Worm (Caenorhabditis elegans): ENCODE results near the gene srbc-16.

Gene srbc-16

ce11 chrV:2215352-2215751, 33.5 kb downstream of the srbc-16 start, which contains the start of gene nstp-8:
TSS of gene nstp-8 (plus strand) at chrV:2215652.
- no peak for TF ChIP-seq lin-15B (tag; optimal IDR thresholded peaks at IDR 0.05)
- TF ChIP-seq blmp-1 (tag; optimal IDR thresholded peaks at IDR 0.05) = peak; percentile 30

- no peak for TF ChIP-seq tlp-1 (tag; optimal IDR thresholded peaks at IDR 0.05)
- no peak for TF ChIP-seq egl-27 (tag; optimal IDR thresholded peaks at IDR 0.05)
- TF ChIP-seq xbp-1 (tag; optimal IDR thresholded peaks at IDR 0.05) = no peak
- no peak for TF ChIP-seq lin-14 (GFP tag; optimal IDR thresholded peaks at IDR 0.05)
- no peak for TF ChIP-seq grh-1 (GFP tag; IDR thresholded peaks at IDR 0.05)
- TF ChIP-seq pqm-1 (tag; optimal IDR thresholded peaks at IDR 0.05) = no peak
- no peak for TF ChIP-seq mep-1 (tag; optimal IDR thresholded peaks at IDR 0.05)
- no peak for TF ChIP-seq ztf-4 (tag; optimal IDR thresholded peaks at IDR 0.05)
- no peak for TF ChIP-seq snu-23 (GFP tag; optimal IDR thresholded peaks at IDR 0.05)
- TF ChIP-seq pax-3 (tag; optimal IDR thresholded peaks at IDR 0.05) = no peak
- TF ChIP-seq elt-3 (tag; optimal IDR thresholded peaks at IDR 0.05) = no peak
- no peak for TF ChIP-seq unc-130 (tag; optimal IDR thresholded peaks at IDR 0.05)
- TF ChIP-seq irx-1 (tag; optimal IDR thresholded peaks at IDR 0.05) = no peak
These were observed 35.1 kb downstream of the srbc-16 start for ce11 chrV:2216927-2217326.

- TF ChIP-seq mef-2 (tag; optimal IDR thresholded peaks at IDR 0.05) (no peak), unc-30 (tag; optimal IDR thresholded peaks at IDR 0.05) (no peak), snu-23 (GFP tag; optimal IDR thresholded peaks at IDR 0.05) (peak; percentile 56), tlp-1 (tag; optimal IDR thresholded peaks at IDR 0.05) (no peak), unc-62 (GFP tag; optimal IDR thresholded peaks at IDR 0.05) (no peak), sptf-1 (tag; optimal IDR thresholded peaks at IDR 0.05) (no peak), fkh-8 (tag; optimal IDR thresholded peaks at IDR 0.05) (peak; percentile 19), pqm-1 (tag; optimal IDR thresholded peaks at IDR 0.05) (no peak), lin-35 (GFP tag; optimal IDR thresholded peaks at IDR 0.05) (peak in 1 of 2 experiments; percentile 63), ztf-4 (tag; optimal IDR thresholded peaks at IDR 0.05) (no peak), mep-1 (tag; optimal IDR thresholded peaks at IDR 0.05) (peak; percentile 60), irx-1 (tag; optimal IDR thresholded peaks at IDR 0.05) (no peak), nhr-84 (tag; optimal IDR thresholded peaks at IDR 0.05) (no peak), ceh-63 (GFP tag; optimal IDR thresholded peaks at IDR 0.05) (no peak), ets-5 (GFP tag; IDR thresholded peaks at IDR 0.05) (no peak), unc-98 (GFP tag; IDR thresholded peaks at IDR 0.05) (no peak), skn-1 (tag; optimal IDR thresholded peaks at IDR 0.05) (peak; percentile 66), xbp-1 (tag; optimal IDR thresholded peaks at IDR 0.05) (no peak), tbx-2 (tag; optimal IDR thresholded peaks at IDR 0.05) (no peak), mdl-1 (tag; optimal IDR thresholded peaks at IDR 0.05) (peak in 1 of 2 experiments; percentile 38), alr-1 (tag; optimal IDR thresholded peaks at IDR 0.05; ENCODE audit: borderline replicate concordance) (no peak), dpl-1 (GFP tag; optimal IDR thresholded peaks at IDR 0.05) (peak in 1 of 3 experiments; percentile 21), hlh-4 (tag; optimal IDR thresholded peaks at IDR 0.05) (no peak), fos-1 (tag; optimal IDR thresholded peaks at IDR 0.05) (no peak), nhr-28 (tag; optimal IDR thresholded peaks at IDR 0.05) (no peak), nhr-11 (tag; optimal IDR thresholded peaks at IDR 0.05) (no peak), lsy-2 (tag; optimal IDR thresholded peaks at IDR 0.05) (peak in 1 of 2 experiments; percentile 42), ceh-88 (GFP tag; IDR thresholded peaks at IDR 0.05) (no peak), hlh-17 (GFP tag; optimal IDR thresholded peaks at IDR 0.05; ENCODE audit: borderline replicate concordance) (no peak), egl-27 (tag; optimal IDR thresholded peaks at IDR 0.05) (no peak), aha-1 (tag; optimal IDR thresholded peaks at IDR 0.05) (no peak), lin-14 (GFP tag; optimal IDR thresholded peaks at IDR 0.05) (no peak), blmp-1 (tag; optimal IDR thresholded peaks at IDR 0.05) (peak; percentile 39), elt-2 (tag; optimal IDR thresholded peaks at IDR 0.05) (peak; percentile 27), rnt-1 (tag; optimal IDR thresholded peaks at IDR 0.05) (no peak), pax-3 (tag; optimal IDR thresholded peaks at IDR 0.05) (no peak), nhr-47 (tag; optimal IDR thresholded peaks at IDR 0.05) (peak; percentile 23), lir-3 (tag; optimal IDR thresholded peaks at IDR 0.05; ENCODE audit: poor library complexity) (no peak), isw-1 (GFP tag; IDR thresholded peaks at IDR 0.05) (no peak), efl-1 (optimal IDR thresholded peaks at IDR 0.05) (peak; percentile 23 to 28), efl-1 (GFP tag; optimal IDR thresholded peaks at IDR 0.05 in 1 of 2) (peak; percentile 3 to 87), nhr-77 (tag; optimal IDR thresholded peaks at IDR 0.05) (peak; percentile 15), aly-2 (tag; optimal IDR thresholded peaks at IDR 0.05) (no peak), C04F5.9 (tag; optimal IDR thresholded peaks at IDR 0.05) (no peak), ama-1 (optimal IDR thresholded peaks at IDR 0.05) (no peak)
These were observed 37.0 kb downstream of the srbc-16 start, which contains the start of gene nhr-56 for ce11 chrV:2218803-2219202. TSS of gene nhr-56 (plus strand) at chrV:2219004.
